Fruit fly (Drosophila melanogaster): Measurements from ENCODE around the gene Acbp1.

Acbp1 gene

dm6 chr2L:8126849-8127602 is 35.2 kb downstream of the Acbp1 start, which contains the start of the genes CG12375 and CG8668 (continued):
- TF ChIP-seq vvl (GFP tag; IDR thresholded peaks at IDR 0.05), result peak; percentile 59; the same call in 1 of the 2 replicates
- no peak for TF ChIP-seq E2f1 (GFP tag; IDR thresholded peaks at IDR 0.05)
- no peak for TF ChIP-seq CG1603 (tag; optimal IDR thresholded peaks at IDR 0.05)
- no peak for TF ChIP-seq CG12299 (tag; optimal IDR thresholded peaks at IDR 0.05)
- peak; percentile 80 for TF ChIP-seq BEAF-32 (GFP tag; optimal IDR thresholded peaks at IDR 0.05)
- TF ChIP-seq CG7271 (tag; optimal IDR thresholded peaks at IDR 0.05), result no peak
- TF ChIP-seq exex (tag; optimal IDR thresholded peaks at IDR 0.05), result peak; percentile 59
- TF ChIP-seq Doc3 (GFP tag; IDR thresholded peaks at IDR 0.05; ENCODE audit: partially characterized antibody), result peak; percentile 75
- TF ChIP-seq CG18764 (GFP tag; optimal IDR thresholded peaks at IDR 0.05), result no peak
- TF ChIP-seq CG10654 (GFP tag; optimal IDR thresholded peaks at IDR 0.05), result no peak
- TF ChIP-seq lov (optimal IDR thresholded peaks at IDR 0.05), result no peak
- TF ChIP-seq lov (GFP tag; IDR thresholded peaks at IDR 0.05), result no peak
- no peak for TF ChIP-seq sisA (GFP tag; IDR thresholded peaks at IDR 0.05)
- TF ChIP-seq CG6254 (GFP tag; optimal IDR thresholded peaks at IDR 0.05), result peak; percentile 12
- TF ChIP-seq crol (GFP tag; IDR thresholded peaks at IDR 0.05), result no peak
- TF ChIP-seq CG10431 (GFP tag; optimal IDR thresholded peaks at IDR 0.05), result no peak
- peak; percentile 5; the same call in 1 of the 2 replicates for TF ChIP-seq CG42726 (GFP tag; IDR thresholded peaks at IDR 0.05; ENCODE audit: partially characterized antibody)
- TF ChIP-seq CG3838 (GFP tag; optimal IDR thresholded peaks at IDR 0.05), result no peak
- no peak for TF ChIP-seq CG30431 (GFP tag; optimal IDR thresholded peaks at IDR 0.05)
- no peak for TF ChIP-seq CG2712 (tag; optimal IDR thresholded peaks at IDR 0.05)
- TF ChIP-seq al (GFP tag; IDR thresholded peaks at IDR 0.05), result no peak
- peak; percentile 37 for TF ChIP-seq CG10267 (tag; optimal IDR thresholded peaks at IDR 0.05)
- no peak for TF ChIP-seq Chrac-16 (GFP tag; optimal IDR thresholded peaks at IDR 0.05)
- no peak for TF ChIP-seq schlank (tag; optimal IDR thresholded peaks at IDR 0.05)
- no peak for TF ChIP-seq Atf-2 (GFP tag; optimal IDR thresholded peaks at IDR 0.05)
- TF ChIP-seq p53 (GFP tag; optimal IDR thresholded peaks at IDR 0.05), result no peak
- no peak for TF ChIP-seq CG3407 (GFP tag; optimal IDR thresholded peaks at IDR 0.05)
- no peak for TF ChIP-seq Oaz (GFP tag; IDR thresholded peaks at IDR 0.05)
- no peak for TF ChIP-seq mam (GFP tag; optimal IDR thresholded peaks at IDR 0.05)
- TF ChIP-seq CG17802 (tag; optimal IDR thresholded peaks at IDR 0.05), result no peak
- peak; percentile 83 for TF ChIP-seq CG6791 (GFP tag; IDR thresholded peaks at IDR 0.05; ENCODE audit: partially characterized antibody)
- no peak for TF ChIP-seq CoRest (tag; optimal IDR thresholded peaks at IDR 0.05)
- TF ChIP-seq lola (GFP tag; optimal IDR thresholded peaks at IDR 0.05), result no peak
- no peak for TF ChIP-seq CG9817 (tag; optimal IDR thresholded peaks at IDR 0.05)
- no peak for TF ChIP-seq phol (tag; optimal IDR thresholded peaks at IDR 0.05)
- no peak for TF ChIP-seq ftz-f1 (GFP tag; optimal IDR thresholded peaks at IDR 0.05)
- TF ChIP-seq CG12104 (GFP tag; optimal IDR thresholded peaks at IDR 0.05), result no peak
- TF ChIP-seq D19A (tag; optimal IDR thresholded peaks at IDR 0.05), result no peak
- no peak for TF ChIP-seq ase (GFP tag; IDR thresholded peaks at IDR 0.05)
- TF ChIP-seq lab (GFP tag; optimal IDR thresholded peaks at IDR 0.05), result peak; percentile 22
- TF ChIP-seq vfl (GFP tag; optimal IDR thresholded peaks at IDR 0.05), result no peak
- TF ChIP-seq CG33213 (GFP tag; optimal IDR thresholded peaks at IDR 0.05), result peak; percentile 9
- TF ChIP-seq chinmo (GFP tag; IDR thresholded peaks at IDR 0.05; ENCODE audit: partially characterized antibody), result 0 out of 4 replicates have a peak, but pooled peaks have one; percentile 37
- TF ChIP-seq kni (GFP tag; optimal IDR thresholded peaks at IDR 0.05), result no peak
- TF ChIP-seq CG2875 (GFP tag; optimal IDR thresholded peaks at IDR 0.05), result no peak
- TF ChIP-seq CG2120 (GFP tag; optimal IDR thresholded peaks at IDR 0.05), result peak; percentile 2
- TF ChIP-seq nau (GFP tag; optimal IDR thresholded peaks at IDR 0.05), result no peak
- peak; percentile 21 for TF ChIP-seq Myb (GFP tag; optimal IDR thresholded peaks at IDR 0.05)
- no peak for TF ChIP-seq CG10209 (GFP tag; optimal IDR thresholded peaks at IDR 0.05)

Measured in whole organism, embryonic.